Fruit fly (Drosophila melanogaster): ENCODE measurements around the gene Rim.

Gene Rim

DNA sequence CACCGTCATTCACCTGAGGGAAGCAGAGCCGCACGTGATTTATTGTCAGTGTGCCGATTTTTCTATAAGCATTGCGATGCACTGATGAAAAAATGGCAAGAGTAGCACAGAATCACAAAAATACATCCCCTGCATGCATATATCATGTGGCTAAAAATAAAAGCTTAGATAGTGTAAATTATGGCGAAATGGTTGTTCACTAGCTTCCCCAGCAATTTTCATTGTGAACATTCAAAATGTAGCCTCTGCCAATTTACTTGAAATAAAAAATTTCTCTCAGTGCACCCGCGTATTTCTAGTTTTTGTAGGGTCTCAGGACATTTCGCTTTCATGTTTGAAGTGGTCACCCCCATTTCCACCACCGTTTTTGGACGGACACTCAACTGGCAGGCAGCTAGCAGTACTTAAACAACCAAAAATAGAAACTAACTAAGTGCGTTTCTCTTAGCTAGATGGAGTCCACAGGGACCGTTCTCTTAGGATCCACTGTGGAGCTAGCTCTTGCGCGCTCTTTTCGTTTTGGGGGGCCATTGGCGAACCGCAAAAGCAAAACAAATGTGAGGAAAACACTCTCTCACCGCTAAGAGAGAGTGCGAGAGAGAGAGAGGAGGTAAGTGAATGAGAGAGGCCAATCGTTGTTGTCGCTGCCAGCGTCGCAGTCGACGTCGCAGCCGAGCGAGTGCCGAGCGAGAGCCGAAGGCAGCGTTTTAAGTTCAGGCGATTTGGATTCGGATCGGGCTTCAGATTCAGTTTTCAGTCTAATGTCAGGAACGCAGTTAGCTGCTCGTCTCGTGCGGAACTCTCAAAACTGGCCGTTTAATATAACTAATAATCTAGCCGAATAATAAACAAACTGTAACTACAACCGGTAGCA, 27.2 kb upstream of the Rim start (continued):
- TF ChIP-seq CG13123 (GFP tag; optimal IDR thresholded peaks at IDR 0.05) = peak; percentile 11
- TF ChIP-seq Deaf1 (tag; optimal IDR thresholded peaks at IDR 0.05) = peak; percentile 99
- TF ChIP-seq CG15269 (tag; optimal IDR thresholded peaks at IDR 0.05) = peak; percentile 37
- no peak for TF ChIP-seq CG3847 (GFP tag; IDR thresholded peaks at IDR 0.05)
- peak; percentile 42 for TF ChIP-seq CG30431 (GFP tag; optimal IDR thresholded peaks at IDR 0.05)
- TF ChIP-seq crc (GFP tag; optimal IDR thresholded peaks at IDR 0.05) = peak; percentile 36
- 0 out of 2 replicates have a peak, but pooled peaks have one; percentile 22 for TF ChIP-seq Scr (GFP tag; IDR thresholded peaks at IDR 0.05; ENCODE audit: partially characterized antibody)
- TF ChIP-seq Ets65A (GFP tag) = peak; percentile 66
- peak; percentile 51 for TF ChIP-seq CG6689 (GFP tag; IDR thresholded peaks at IDR 0.05)
- TF ChIP-seq gsb-n (tag; optimal IDR thresholded peaks at IDR 0.05) = peak; percentile 24
- TF ChIP-seq Xrp1 (GFP tag; IDR thresholded peaks at IDR 0.05) = peak; percentile 68
- TF ChIP-seq CG17385 (GFP tag; optimal IDR thresholded peaks at IDR 0.05) = peak; percentile 38
- TF ChIP-seq CG13424 (tag; optimal IDR thresholded peaks at IDR 0.05) = peak; percentile 46
- peak; percentile 51 for TF ChIP-seq CG6813 (GFP tag; optimal IDR thresholded peaks at IDR 0.05)
- peak; percentile 21 for TF ChIP-seq ewg (GFP tag; optimal IDR thresholded peaks at IDR 0.05)
- TF ChIP-seq CG9876 (GFP tag; optimal IDR thresholded peaks at IDR 0.05) = peak; percentile 25
- peak; percentile 12 for TF ChIP-seq CG4820 (GFP tag; optimal IDR thresholded peaks at IDR 0.05)
- no peak for TF ChIP-seq dan (GFP tag; IDR thresholded peaks at IDR 0.05)
- TF ChIP-seq chn (GFP tag; optimal IDR thresholded peaks at IDR 0.05) = peak; percentile 46
- TF ChIP-seq CG11723 (GFP tag; optimal IDR thresholded peaks at IDR 0.05) = peak; percentile 38
- TF ChIP-seq CG10979 (tag; optimal IDR thresholded peaks at IDR 0.05) = peak; percentile 66
- no peak for TF ChIP-seq CG17829 (tag; optimal IDR thresholded peaks at IDR 0.05)
- peak; percentile 2 for TF ChIP-seq disco-r (GFP tag; optimal IDR thresholded peaks at IDR 0.05)
- no peak for TF ChIP-seq bowl (GFP tag; IDR thresholded peaks at IDR 0.05)
- peak; percentile 32 for TF ChIP-seq slp2 (GFP tag; optimal IDR thresholded peaks at IDR 0.05)
- TF ChIP-seq repo (GFP tag; optimal IDR thresholded peaks at IDR 0.05) = peak; percentile 37
- TF ChIP-seq CG6765 (GFP tag; optimal IDR thresholded peaks at IDR 0.05) = peak; percentile 11
- no peak for TF ChIP-seq Dp (GFP tag; optimal IDR thresholded peaks at IDR 0.05)
- no peak for TF ChIP-seq sc (optimal IDR thresholded peaks at IDR 0.05)
- TF ChIP-seq sc (GFP tag; optimal IDR thresholded peaks at IDR 0.05) = peak; percentile 37
- no peak for TF ChIP-seq Ravus (GFP tag; IDR thresholded peaks at IDR 0.05)
- TF ChIP-seq CG6254 (GFP tag; optimal IDR thresholded peaks at IDR 0.05) = peak; percentile 1
- TF ChIP-seq CG4424 (GFP tag; optimal IDR thresholded peaks at IDR 0.05) = peak; percentile 51
- peak; percentile 23; the same call in 1 of the 2 replicates for TF ChIP-seq CG10366 (GFP tag; IDR thresholded peaks at IDR 0.05)
- peak; percentile 40 for TF ChIP-seq tin (GFP tag; optimal IDR thresholded peaks at IDR 0.05)
- TF ChIP-seq sqz (GFP tag; optimal IDR thresholded peaks at IDR 0.05) = peak; percentile 16
- peak; percentile 16; the same call in 1 of the 2 replicates for TF ChIP-seq Bgb (GFP tag; IDR thresholded peaks at IDR 0.05; ENCODE audit: partially characterized antibody)
- peak; percentile 14 for TF ChIP-seq nom (GFP tag; optimal IDR thresholded peaks at IDR 0.05)
- TF ChIP-seq D19B (GFP tag; optimal IDR thresholded peaks at IDR 0.05) = peak; percentile 13
- TF ChIP-seq yki (optimal IDR thresholded peaks at IDR 0.05) = peak; percentile 95
- TF ChIP-seq Fer1 (GFP tag; optimal IDR thresholded peaks at IDR 0.05) = peak; percentile 36
- peak; percentile 24 for TF ChIP-seq CG2202 (tag; optimal IDR thresholded peaks at IDR 0.05)
- no peak for TF ChIP-seq ham (GFP tag; IDR thresholded peaks at IDR 0.05)
- peak; percentile 42 for TF ChIP-seq bcd (GFP tag; optimal IDR thresholded peaks at IDR 0.05)
- TF ChIP-seq CG11504 (tag; optimal IDR thresholded peaks at IDR 0.05) = peak; percentile 59
- peak; percentile 77 for TF ChIP-seq dmrt11E (tag; optimal IDR thresholded peaks at IDR 0.05)
- peak; percentile 20 for TF ChIP-seq CG8089 (GFP tag; optimal IDR thresholded peaks at IDR 0.05)
- TF ChIP-seq CG32532 (GFP tag; IDR thresholded peaks at IDR 0.05) = peak; percentile 43; the same call in 1 of the 2 replicates
- TF ChIP-seq Awh (GFP tag; IDR thresholded peaks at IDR 0.05) = 0 out of 2 replicates have a peak, but pooled peaks have one; percentile 16
